Worm (Caenorhabditis elegans) whole organism, L2 larva: ENCODE measurements around the gene srt-18.

Experiments
- C34F6.9 ChIP-seq: fragments of 150-350 bp; optimal IDR thresholded peaks from 2 replicates; lab custom pipeline; 2014; ENCODE audit warnings: missing biosample characterization, missing genetic modification characterization
- F13H6.1 ChIP-seq: sonication (generic microtip); optimal IDR thresholded peaks from 2 replicates; lab custom pipeline; 2016; ENCODE audit warnings: missing genetic modification characterization, missing compliant biosample characterization
- R02D3.7 ChIP-seq: fragments of 150-350 bp; optimal IDR thresholded peaks from 2 replicates; lab custom pipeline; 2014; ENCODE audit warnings: missing biosample characterization, missing genetic modification characterization
- alr-1 ChIP-seq: fragments of 150-350 bp; optimal IDR thresholded peaks from 2 replicates; lab custom pipeline; 2014; ENCODE audit warnings: missing biosample characterization, missing genetic modification characterization
- aly-2 ChIP-seq: fragments of 150-350 bp; optimal IDR thresholded peaks from 2 replicates; lab custom pipeline; 2014; ENCODE audit warnings: missing biosample characterization, missing genetic modification characterization
- ceh-16 ChIP-seq: fragments of 150-350 bp; optimal IDR thresholded peaks from 2 replicates; lab custom pipeline; 2014; ENCODE audit warnings: missing biosample characterization, missing genetic modification characterization
- crh-2 ChIP-seq: sonication (generic microtip); optimal IDR thresholded peaks from 2 replicates; lab custom pipeline; 2017; ENCODE audit warnings: missing biosample characterization, missing genetic modification characterization
- dmd-4 ChIP-seq: sonication (generic microtip); optimal IDR thresholded peaks from 2 replicates; lab custom pipeline; 2017; ENCODE audit warnings: missing biosample characterization, missing genetic modification characterization
- egl-27 ChIP-seq: sonication (generic microtip); optimal IDR thresholded peaks from 3 replicates; lab custom pipeline; 2017; ENCODE audit warnings: missing biosample characterization, missing genetic modification reagents, missing genetic modification characterization
- elt-1 ChIP-seq: fragments of 150-350 bp; optimal IDR thresholded peaks from 2 replicates; lab custom pipeline; 2014; ENCODE audit warnings: missing biosample characterization, missing genetic modification characterization
- elt-3 ChIP-seq: sonication (generic microtip); optimal IDR thresholded peaks from 2 replicates; lab custom pipeline; 2017; ENCODE audit warnings: missing biosample characterization, missing genetic modification characterization
- fos-1 ChIP-seq: fragments of 150-350 bp; optimal IDR thresholded peaks from 2 replicates; lab custom pipeline; 2014; ENCODE audit warnings: missing biosample characterization, missing genetic modification characterization
- gmeb-1 ChIP-seq: fragments of 150-350 bp; optimal IDR thresholded peaks from 2 replicates; lab custom pipeline; 2014; ENCODE audit warnings: missing biosample characterization, missing genetic modification characterization
- lin-13 ChIP-seq: fragments of 150-350 bp; optimal IDR thresholded peaks from 2 replicates; lab custom pipeline; 2014; ENCODE audit warnings: missing biosample characterization, missing genetic modification reagents, missing genetic modification characterization
- lin-39 ChIP-seq: fragments of 150-350 bp; optimal IDR thresholded peaks from 2 replicates; lab custom pipeline; 2014; ENCODE audit warnings: missing biosample characterization, missing genetic modification reagents, missing genetic modification characterization
- lsy-2 ChIP-seq, 2 experiments: fragments of 150-350 bp in 1 of 2; sonication (generic microtip) in 1 of 2; optimal IDR thresholded peaks; 2 replicates each; lab custom pipeline; 2014 to 2017; ENCODE audit warnings: missing biosample characterization in 2 of 2, missing genetic modification characterization in 2 of 2
- mab-5 ChIP-seq: fragments of 150-350 bp; optimal IDR thresholded peaks from 2 replicates; lab custom pipeline; 2014; ENCODE audit warnings: missing biosample characterization, missing genetic modification characterization
- mbf-1 ChIP-seq: sonication (generic microtip); optimal IDR thresholded peaks from 2 replicates; lab custom pipeline; 2017; ENCODE audit warnings: missing biosample characterization, missing genetic modification characterization
- mdl-1 ChIP-seq, 2 experiments: fragments of 150-350 bp in 1 of 2; sonication (generic microtip) in 1 of 2; optimal IDR thresholded peaks; 2 replicates each; lab custom pipeline; 2017; ENCODE audit warnings: missing biosample characterization in 2 of 2, missing genetic modification characterization in 2 of 2
- nhr-11 ChIP-seq: fragments of 150-350 bp; optimal IDR thresholded peaks from 2 replicates; lab custom pipeline; 2014; ENCODE audit warnings: missing biosample characterization, missing genetic modification characterization
- nhr-12 ChIP-seq: fragments of 150-350 bp; optimal IDR thresholded peaks from 2 replicates; lab custom pipeline; 2014; ENCODE audit warnings: missing biosample characterization, missing genetic modification characterization
- nhr-129 ChIP-seq: fragments of 150-350 bp; optimal IDR thresholded peaks from 2 replicates; lab custom pipeline; 2014; ENCODE audit warnings: missing biosample characterization, missing genetic modification characterization
- nhr-23 ChIP-seq: fragments of 150-350 bp; optimal IDR thresholded peaks from 2 replicates; lab custom pipeline; 2014; ENCODE audit warnings: missing biosample characterization, missing genetic modification reagents, missing genetic modification characterization
- nhr-237 ChIP-seq: fragments of 150-350 bp; optimal IDR thresholded peaks from 2 replicates; lab custom pipeline; 2014; ENCODE audit warnings: missing biosample characterization, missing genetic modification characterization
- nhr-25 ChIP-seq: fragments of 150-350 bp; sonication (generic microtip); optimal IDR thresholded peaks from 3 replicates; lab custom pipeline; 2014; ENCODE audit warnings: missing biosample characterization, missing genetic modification characterization
- nhr-6 ChIP-seq: fragments of 150-350 bp; optimal IDR thresholded peaks from 2 replicates; lab custom pipeline; 2014; ENCODE audit warnings: missing biosample characterization, missing genetic modification characterization
- nhr-77 ChIP-seq: fragments of 150-350 bp; optimal IDR thresholded peaks from 2 replicates; lab custom pipeline; 2014; ENCODE audit warnings: missing biosample characterization, missing genetic modification characterization
- peb-1 ChIP-seq: fragments of 150-350 bp; optimal IDR thresholded peaks from 2 replicates; lab custom pipeline; 2014; ENCODE audit warnings: missing biosample characterization, missing genetic modification characterization
- sem-4 ChIP-seq: fragments of 150-350 bp; optimal IDR thresholded peaks from 2 replicates; lab custom pipeline; 2014; ENCODE audit warnings: missing biosample characterization, missing genetic modification reagents, missing genetic modification characterization
- sma-3 ChIP-seq: sonication (generic microtip); optimal IDR thresholded peaks from 2 replicates; lab custom pipeline; 2016; ENCODE audit warnings: missing genetic modification reagents, missing genetic modification characterization, missing compliant biosample characterization
- sma-9 ChIP-seq, 2 experiments: fragments of 150-350 bp in 1 of 2; sonication (generic microtip) in 1 of 2; optimal IDR thresholded peaks; 2 replicates each; lab custom pipeline; 2014 to 2016; ENCODE audit warnings: missing genetic modification characterization in 2 of 2, mild to moderate bottlenecking in 1 of 2, missing biosample characterization in 1 of 2, missing compliant biosample characterization in 1 of 2, missing genetic modification reagents in 1 of 2, moderate library complexity in 1 of 2
- unc-39 ChIP-seq: fragments of 150-350 bp; optimal IDR thresholded peaks from 2 replicates; lab custom pipeline; 2014; ENCODE audit warnings: missing biosample characterization, missing genetic modification characterization
- ztf-11 ChIP-seq: sonication (generic microtip); optimal IDR thresholded peaks from 2 replicates; lab custom pipeline; 2017; ENCODE audit warnings: missing biosample characterization, missing genetic modification characterization
- ztf-4 ChIP-seq: fragments of 150-350 bp; optimal IDR thresholded peaks from 2 replicates; lab custom pipeline; 2014; ENCODE audit warnings: missing biosample characterization, missing genetic modification characterization

The srt-18 gene

DNA sequence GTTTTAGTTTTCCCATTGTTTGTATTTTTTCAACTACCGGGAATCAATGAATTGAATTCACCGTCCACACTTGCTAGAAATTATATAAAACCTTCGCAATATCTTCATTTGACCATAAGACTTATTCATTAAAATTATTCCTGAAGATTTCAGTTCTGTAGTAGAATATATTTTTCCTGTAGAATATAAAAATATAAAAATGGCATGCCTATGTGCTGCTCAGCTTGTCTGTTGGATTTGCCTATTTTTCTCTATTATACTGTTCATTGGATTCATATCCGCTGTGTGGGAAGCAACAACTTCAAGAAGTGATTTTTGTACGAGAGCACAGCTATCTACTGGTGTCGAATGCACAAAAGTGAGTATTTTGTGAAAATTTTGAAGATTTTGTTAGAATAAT, 23.8 kb downstream of the srt-18 start, which contains the start of gene F59E11.6:
TSS of gene F59E11.6 (plus strand) at position 111 of the 400 bp plus-strand sequence.
- TF ChIP-seq lsy-2 (tag; optimal IDR thresholded peaks at IDR 0.05; lab: Kevin White, UChicago) (no peak), mab-5 (tag; lab: Kevin White, UChicago) (no peak), dmd-4 (no peak), alr-1 (tag; lab: Kevin White, UChicago) (no peak), elt-3 (no peak), nhr-25 (tag; lab: Kevin White, UChicago) (no peak), nhr-23 (no peak)
- TF ChIP-seq, all 48 proteins: peak for 0

DNA sequence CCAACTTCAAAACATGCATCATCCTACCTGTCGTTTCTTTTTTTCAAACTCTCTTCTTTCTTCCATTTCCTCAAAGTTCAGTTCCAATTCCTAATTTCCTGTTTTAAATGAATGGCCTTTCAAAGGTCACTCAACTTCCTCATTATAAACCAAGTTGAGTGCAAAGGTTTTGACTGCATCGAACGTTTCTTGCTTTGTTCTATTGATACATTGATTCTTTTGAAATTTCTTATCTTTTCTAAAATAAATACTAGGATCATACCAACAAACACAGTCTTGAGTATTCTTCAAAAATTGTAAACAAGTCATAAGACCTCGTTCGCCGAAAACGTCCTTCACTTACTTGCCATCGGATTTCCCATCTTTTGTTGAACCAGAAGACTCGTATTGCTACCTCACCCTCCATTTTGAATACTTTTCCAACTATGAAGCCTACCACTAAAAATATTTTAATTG, 25.2 kb downstream of the srt-18 start, which contains the start of gene F59E11.7:
TSS of gene F59E11.7 (plus strand) at position 51 of the 456 bp plus-strand sequence.
- TF ChIP-seq nhr-23 = no peak
- no peak for TF ChIP-seq lin-13 (GFP tag; lab: Kevin White, UChicago)
- peak; percentile 77 for TF ChIP-seq nhr-25 (tag; lab: Kevin White, UChicago)
- TF ChIP-seq egl-27 (tag; lab: Kevin White, UChicago) = no peak
- peak; percentile 11 for TF ChIP-seq sma-3 (GFP tag; lab: Kevin White, UChicago)

DNA sequence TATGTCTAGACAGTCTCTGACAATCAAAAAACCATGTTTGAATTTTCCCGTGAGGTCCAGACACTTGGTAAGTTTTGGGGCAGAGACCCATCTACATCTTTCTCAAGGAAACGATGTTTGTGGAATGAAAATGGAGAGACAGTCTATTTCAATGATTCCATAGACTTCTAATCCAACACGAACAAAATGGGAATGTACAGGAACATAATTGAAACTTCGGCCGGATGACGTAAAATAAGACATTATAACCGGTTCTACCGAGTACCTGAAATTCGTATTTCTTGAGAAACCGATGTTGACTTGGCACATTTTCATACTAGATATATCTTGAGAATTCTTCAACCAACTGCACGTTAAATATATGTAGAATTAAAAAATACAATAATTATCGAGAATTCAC, 27.3 kb downstream of the srt-18 start, which contains the start of gene str-87:
TSS of gene str-87 (minus strand) at position 101 of the 400 bp plus-strand sequence.
- TF ChIP-seq mdl-1 (tag; optimal IDR thresholded peaks at IDR 0.05; lab: Kevin White, UChicago) (no peak), crh-2 (no peak), nhr-129 (tag; lab: Kevin White, UChicago) (no peak), nhr-12 (tag; lab: Kevin White, UChicago) (no peak), dmd-4 (no peak), ztf-11 (tag; lab: Kevin White, UChicago) (no peak), sem-4 (no peak), nhr-25 (tag; lab: Kevin White, UChicago) (no peak), fos-1 (tag; lab: Kevin White, UChicago) (no peak), gmeb-1 (no peak), sma-9 (GFP tag; optimal IDR thresholded peaks at IDR 0.05; lab: Kevin White, UChicago) (no peak), sma-9 (tag; optimal IDR thresholded peaks at IDR 0.05; lab: Kevin White, UChicago) (no peak), aly-2 (tag; lab: Kevin White, UChicago) (no peak), mbf-1 (tag; lab: Kevin White, UChicago) (no peak), unc-39 (tag; lab: Kevin White, UChicago) (no peak), lin-39 (tag; lab: Kevin White, UChicago) (no peak), R02D3.7 (tag; lab: Kevin White, UChicago) (no peak), lsy-2 (tag; optimal IDR thresholded peaks at IDR 0.05; lab: Kevin White, UChicago) (no peak), F13H6.1 (no peak), nhr-237 (tag; lab: Kevin White, UChicago) (no peak), nhr-11 (tag; lab: Kevin White, UChicago) (no peak)

DNA sequence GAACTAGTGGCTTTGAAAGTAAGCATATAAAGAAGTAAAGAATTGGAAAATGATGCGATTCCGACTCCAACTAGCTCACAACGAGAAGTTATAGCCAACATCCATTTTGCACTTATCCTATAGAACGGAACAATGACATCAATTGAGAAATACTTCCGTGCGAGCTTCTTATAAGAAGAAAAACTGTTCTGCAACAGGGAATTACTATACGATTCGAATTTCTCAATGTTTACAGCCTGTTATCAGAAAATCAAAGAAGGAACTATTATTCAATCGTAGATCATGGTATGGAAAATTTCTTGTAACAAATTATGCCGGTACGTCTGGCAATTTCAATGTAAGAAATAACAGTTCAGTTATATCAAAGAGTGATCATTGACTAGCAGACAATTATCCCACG, 29.7 kb downstream of the srt-18 start, which contains the start of gene str-85:
TSS of gene str-85 (minus strand) at position 101 of the 400 bp plus-strand sequence.
- TF ChIP-seq nhr-11 (tag; lab: Kevin White, UChicago) (no peak), ztf-11 (tag; lab: Kevin White, UChicago) (no peak), nhr-77 (tag; lab: Kevin White, UChicago) (no peak), nhr-12 (tag; lab: Kevin White, UChicago) (no peak), fos-1 (tag; lab: Kevin White, UChicago) (no peak), peb-1 (tag; lab: Kevin White, UChicago) (no peak), ceh-16 (tag; lab: Kevin White, UChicago) (no peak), sma-9 (GFP tag; optimal IDR thresholded peaks at IDR 0.05; lab: Kevin White, UChicago) (no peak), sma-9 (tag; optimal IDR thresholded peaks at IDR 0.05; lab: Kevin White, UChicago) (no peak), egl-27 (tag; lab: Kevin White, UChicago) (no peak), elt-3 (no peak), nhr-25 (tag; lab: Kevin White, UChicago) (no peak), nhr-6 (tag; lab: Kevin White, UChicago) (no peak)

DNA sequence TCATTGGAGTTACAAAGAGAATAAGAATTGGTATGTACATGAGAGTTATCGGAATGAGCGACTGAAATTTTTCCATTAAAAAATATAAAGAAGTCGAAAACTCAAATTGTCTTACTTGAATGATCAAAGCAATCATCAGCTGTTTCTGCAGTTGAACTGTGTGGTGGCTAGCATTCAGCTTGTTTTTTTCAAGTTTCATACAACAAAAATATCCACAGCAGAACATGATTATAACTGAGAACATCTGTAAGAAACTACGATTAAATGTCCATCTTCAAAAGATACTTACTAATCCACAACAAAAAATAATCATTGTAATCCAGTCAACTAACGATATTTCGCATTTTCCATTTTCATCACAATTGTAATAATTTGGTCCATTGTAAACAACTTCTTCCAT, 30.7 kb downstream of the srt-18 start:
- TF ChIP-seq nhr-77 (tag; lab: Kevin White, UChicago) = no peak
- TF ChIP-seq nhr-23 = no peak
- no peak for TF ChIP-seq C34F6.9
- no peak for TF ChIP-seq ztf-4 (tag; lab: Kevin White, UChicago)
- no peak for TF ChIP-seq elt-1 (tag; lab: Kevin White, UChicago)
- no peak for TF ChIP-seq aly-2 (tag; lab: Kevin White, UChicago)
- no peak for TF ChIP-seq lsy-2 (tag; optimal IDR thresholded peaks at IDR 0.05; lab: Kevin White, UChicago)
- TF ChIP-seq peb-1 (tag; lab: Kevin White, UChicago) = no peak
